Fruit fly (Drosophila melanogaster): ENCODE data around the gene CG15546.

dm6 chr3R:30880894-30881293 lies 4.9 kb upstream of the CG15546 start, which contains the start of gene CG12071:
- no peak for TF ChIP-seq CG8478 (optimal IDR thresholded peaks at IDR 0.05)
- TF ChIP-seq CTCF (optimal IDR thresholded peaks at IDR 0.05): no peak

All from S2 (cell line).